Fruit fly (Drosophila melanogaster): ENCODE results near the gene twr.

DNA sequence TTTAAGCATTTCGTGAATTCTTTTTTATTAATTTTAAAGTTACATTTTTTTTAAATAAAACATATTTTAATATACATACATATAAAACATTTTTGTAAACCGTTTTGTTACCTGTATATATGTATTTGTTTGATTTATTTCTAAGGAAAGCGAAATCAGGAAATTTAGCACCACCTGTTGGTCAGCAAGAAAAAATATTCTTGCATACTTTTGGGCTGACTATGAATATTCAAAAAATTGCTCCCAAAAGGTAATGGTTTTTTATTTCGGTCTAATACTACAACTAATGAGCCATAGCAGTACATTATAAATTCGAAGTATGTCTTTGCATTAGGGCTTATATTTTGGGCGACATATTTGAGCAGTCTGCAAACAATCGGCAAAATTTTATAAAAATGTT is 26.0 kb downstream of the twr start:
- TF ChIP-seq CG7045 (GFP tag; optimal IDR thresholded peaks at IDR 0.05) (no peak), bab1 (GFP tag; optimal IDR thresholded peaks at IDR 0.05) (no peak), kay (GFP tag; ENCODE audit: borderline replicate concordance) (peak; percentile 7), cnc (optimal IDR thresholded peaks at IDR 0.05) (no peak), toe (GFP tag; optimal IDR thresholded peaks at IDR 0.05) (no peak), CG12768 (GFP tag; optimal IDR thresholded peaks at IDR 0.05) (no peak), CG33017 (tag; optimal IDR thresholded peaks at IDR 0.05) (no peak), CG14711 (tag; optimal IDR thresholded peaks at IDR 0.05) (no peak), CG7101 (tag; optimal IDR thresholded peaks at IDR 0.05) (no peak), Hr96 (GFP tag; optimal IDR thresholded peaks at IDR 0.05) (no peak), cic (GFP tag; optimal IDR thresholded peaks at IDR 0.05) (no peak), ovo (GFP tag; optimal IDR thresholded peaks at IDR 0.05) (no peak), CG11617 (GFP tag; optimal IDR thresholded peaks at IDR 0.05) (no peak), Clk (GFP tag; optimal IDR thresholded peaks at IDR 0.05) (no peak)
